Worm (Caenorhabditis elegans): Measurements from ENCODE around the gene odr-8.

DNA sequence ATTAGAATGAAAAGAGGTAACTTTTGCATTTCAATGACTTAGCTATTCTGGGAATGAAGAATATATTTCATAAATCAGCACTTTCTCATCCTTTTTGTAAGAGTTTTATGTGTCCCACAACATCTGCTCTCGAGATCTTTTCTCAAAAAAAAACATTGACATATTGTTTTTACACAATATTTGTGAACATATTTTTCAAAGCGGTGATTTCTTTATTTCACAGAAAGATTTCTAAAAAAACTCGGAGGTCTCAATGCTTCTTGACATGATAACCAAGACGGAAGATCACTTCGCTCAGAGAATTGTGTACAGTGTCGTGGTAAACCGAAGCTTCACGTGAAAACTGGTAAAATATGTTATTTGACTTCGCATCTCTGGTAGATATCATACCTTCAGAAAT, 13.4 kb upstream of the odr-8 start, which contains the start of gene F38A5.22:
- TF ChIP-seq egl-27 (tag; optimal IDR thresholded peaks at IDR 0.05) (no peak), elt-2 (tag; optimal IDR thresholded peaks at IDR 0.05) (no peak), skn-1 (tag; optimal IDR thresholded peaks at IDR 0.05) (no peak), mdl-1 (tag; optimal IDR thresholded peaks at IDR 0.05) (no peak)
